Worm (Caenorhabditis elegans) whole organism, L2 larva: ENCODE measurements around the gene F46B3.7.

Source experiments
- R02D3.7 ChIP-seq: fragments of 150-350 bp; optimal IDR thresholded peaks from 2 replicates; lab custom pipeline; 2014; ENCODE audit warnings: missing biosample characterization, missing genetic modification characterization
- dmd-4 ChIP-seq: sonication (generic microtip); optimal IDR thresholded peaks from 2 replicates; lab custom pipeline; 2017; ENCODE audit warnings: missing biosample characterization, missing genetic modification characterization
- elt-3 ChIP-seq: sonication (generic microtip); optimal IDR thresholded peaks from 2 replicates; lab custom pipeline; 2017; ENCODE audit warnings: missing biosample characterization, missing genetic modification characterization
- lsy-2 ChIP-seq, 2 experiments: fragments of 150-350 bp in 1 of 2; sonication (generic microtip) in 1 of 2; optimal IDR thresholded peaks; 2 replicates each; lab custom pipeline; 2014 to 2017; ENCODE audit warnings: missing biosample characterization in 2 of 2, missing genetic modification characterization in 2 of 2
- mdl-1 ChIP-seq, 2 experiments: fragments of 150-350 bp in 1 of 2; sonication (generic microtip) in 1 of 2; optimal IDR thresholded peaks; 2 replicates each; lab custom pipeline; 2017; ENCODE audit warnings: missing biosample characterization in 2 of 2, missing genetic modification characterization in 2 of 2
- nhr-11 ChIP-seq: fragments of 150-350 bp; optimal IDR thresholded peaks from 2 replicates; lab custom pipeline; 2014; ENCODE audit warnings: missing biosample characterization, missing genetic modification characterization
- nhr-12 ChIP-seq: fragments of 150-350 bp; optimal IDR thresholded peaks from 2 replicates; lab custom pipeline; 2014; ENCODE audit warnings: missing biosample characterization, missing genetic modification characterization
- unc-55 ChIP-seq: fragments of 150-350 bp; sonication (generic microtip); optimal IDR thresholded peaks from 3 replicates; lab custom pipeline; 2014; ENCODE audit warnings: missing biosample characterization, missing genetic modification reagents, missing genetic modification characterization

ce11 chrV:20641896-20642295, 23.4 kb upstream of the F46B3.7 start, which contains the start of gene srxa-15:
- no peak for TF ChIP-seq R02D3.7 (tag; lab: Kevin White, UChicago)
- TF ChIP-seq mdl-1 (tag; optimal IDR thresholded peaks at IDR 0.05; lab: Kevin White, UChicago) = no peak
- no peak for TF ChIP-seq dmd-4 (tag; lab: Kevin White, UChicago)
- TF ChIP-seq unc-55 = no peak
- no peak for TF ChIP-seq nhr-11 (tag; lab: Kevin White, UChicago)
- TF ChIP-seq nhr-12 (tag; lab: Kevin White, UChicago) = no peak
- no peak for TF ChIP-seq lsy-2 (tag; optimal IDR thresholded peaks at IDR 0.05; lab: Kevin White, UChicago)
- no peak for TF ChIP-seq elt-3 (tag; lab: Kevin White, UChicago)
